Worm (Caenorhabditis elegans): ENCODE data around the gene him-3.
A peak's percentile ranks its signal among the peaks of the same experiment; 100 is the strongest.

Gene him-3

ce11 chrIV:7023858-7024257 is 46.5 kb downstream of the him-3 start, which contains the start of gene adah-1:
adah-1 (plus strand) TSS chrIV:7024211.
- TF ChIP-seq nhr-129 (tag; optimal IDR thresholded peaks at IDR 0.05) (peak; percentile 57), nhr-237 (tag; optimal IDR thresholded peaks at IDR 0.05) (no peak), crh-2 (tag; optimal IDR thresholded peaks at IDR 0.05) (no peak), aly-2 (tag; optimal IDR thresholded peaks at IDR 0.05) (no peak), fos-1 (tag; optimal IDR thresholded peaks at IDR 0.05) (peak; percentile 37), C34F6.9 (tag; optimal IDR thresholded peaks at IDR 0.05) (peak; percentile 4), mab-5 (tag; optimal IDR thresholded peaks at IDR 0.05) (no peak)

- TF ChIP-seq ztf-1 (GFP tag; conservative IDR thresholded peaks at IDR 0.05) (no peak), gmeb-1 (tag; optimal IDR thresholded peaks at IDR 0.05) (no peak), R02D3.7 (tag; optimal IDR thresholded peaks at IDR 0.05) (no peak), mdl-1 (tag; optimal IDR thresholded peaks at IDR 0.05) (no peak), lin-13 (GFP tag; optimal IDR thresholded peaks at IDR 0.05) (no peak), fos-1 (tag; optimal IDR thresholded peaks at IDR 0.05) (peak; percentile 49), nhr-23 (tag; optimal IDR thresholded peaks at IDR 0.05) (no peak)
These were observed 47.5 kb downstream of the him-3 start for ce11 chrIV:7024829-7025228.

ce11 chrIV:7025835-7026234 is 48.5 kb downstream of the him-3 start:
- TF ChIP-seq fos-1 (tag; optimal IDR thresholded peaks at IDR 0.05) = peak; percentile 91
- TF ChIP-seq sma-9 (GFP tag; optimal IDR thresholded peaks at IDR 0.05) = peak; percentile 7
- no peak for TF ChIP-seq sma-9 (tag; optimal IDR thresholded peaks at IDR 0.05)
- TF ChIP-seq lsy-2 (tag; optimal IDR thresholded peaks at IDR 0.05) = no peak
- TF ChIP-seq crh-2 (tag; optimal IDR thresholded peaks at IDR 0.05) = peak; percentile 17

Data from whole organism, L2 larva.